Worm (Caenorhabditis elegans): Measurements from ENCODE around the gene nol-9.

nol-9 gene

DNA sequence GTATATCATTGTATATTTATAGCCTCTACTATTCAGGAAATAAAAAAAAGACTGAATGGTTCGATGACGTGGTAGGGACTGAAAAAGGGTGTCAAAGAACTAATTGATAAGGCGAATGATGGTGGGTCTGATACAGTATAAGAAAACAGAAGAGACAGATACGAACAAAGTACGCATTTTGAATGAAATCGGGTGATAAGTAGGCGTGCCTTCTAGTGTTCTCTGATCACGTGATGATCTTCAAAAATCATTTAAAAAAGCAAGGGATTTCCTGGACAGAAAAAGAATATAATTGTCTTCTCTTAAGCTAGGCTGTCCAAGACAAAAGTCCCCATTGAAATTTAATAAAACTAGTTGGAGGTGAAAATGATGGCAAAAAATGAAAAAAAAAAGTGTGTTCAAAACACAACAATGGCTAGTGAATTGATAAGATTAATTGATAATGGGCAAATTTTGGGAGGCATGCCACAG is 29.0 kb upstream of the nol-9 start (continued):
- TF ChIP-seq pag-3 (tag; optimal IDR thresholded peaks at IDR 0.05; ENCODE audit: borderline replicate concordance, insufficient read depth) (peak; percentile 23), mep-1 (tag; optimal IDR thresholded peaks at IDR 0.05) (peak; percentile 5), snu-23 (GFP tag; optimal IDR thresholded peaks at IDR 0.05) (peak; percentile 48), nhr-71 (tag; optimal IDR thresholded peaks at IDR 0.05) (peak; percentile 84), nhr-47 (tag; optimal IDR thresholded peaks at IDR 0.05) (peak; percentile 18), lin-14 (GFP tag; optimal IDR thresholded peaks at IDR 0.05) (peak; percentile 65), C16A3.4 (tag; optimal IDR thresholded peaks at IDR 0.05) (peak; percentile 7), elt-2 (tag; optimal IDR thresholded peaks at IDR 0.05) (peak; percentile 85), lin-35 (GFP tag; optimal IDR thresholded peaks at IDR 0.05) (peak in 1 of 2 experiments; percentile 45), zag-1 (tag; optimal IDR thresholded peaks at IDR 0.05) (no peak), ceh-90 (tag; optimal IDR thresholded peaks at IDR 0.05) (no peak), nhr-19 (GFP tag; conservative IDR thresholded peaks at IDR 0.05) (peak; percentile 50)

- TF ChIP-seq grh-1 (GFP tag; IDR thresholded peaks at IDR 0.05) (peak; percentile 15; the same call in 1 of the 2 replicates), blmp-1 (tag; optimal IDR thresholded peaks at IDR 0.05) (peak; percentile 47), ceh-88 (GFP tag; IDR thresholded peaks at IDR 0.05) (no peak)
These were observed 27.6 kb upstream of the nol-9 start for ce11 chrIV:13394686-13395085.

- TF ChIP-seq mep-1 (tag; optimal IDR thresholded peaks at IDR 0.05) (peak; percentile 56), nhr-47 (tag; optimal IDR thresholded peaks at IDR 0.05) (peak; percentile 90), nhr-84 (tag; optimal IDR thresholded peaks at IDR 0.05) (no peak), nhr-28 (tag; optimal IDR thresholded peaks at IDR 0.05) (no peak), nhr-90 (tag; optimal IDR thresholded peaks at IDR 0.05; ENCODE audit: poor library complexity) (peak; percentile 88), grh-1 (GFP tag; IDR thresholded peaks at IDR 0.05) (peak; percentile 76), blmp-1 (tag; optimal IDR thresholded peaks at IDR 0.05) (peak; percentile 50), nhr-12 (tag; optimal IDR thresholded peaks at IDR 0.05) (no peak), nhr-19 (GFP tag; conservative IDR thresholded peaks at IDR 0.05) (peak; percentile 93), pag-3 (tag; optimal IDR thresholded peaks at IDR 0.05; ENCODE audit: borderline replicate concordance, insufficient read depth) (no peak), nhr-11 (tag; optimal IDR thresholded peaks at IDR 0.05) (peak; percentile 36), fkh-4 (tag; optimal IDR thresholded peaks at IDR 0.05; ENCODE audit: borderline replicate concordance) (no peak), unc-98 (GFP tag; IDR thresholded peaks at IDR 0.05) (peak; percentile 8; the same call in 1 of the 2 replicates), ceh-90 (tag; optimal IDR thresholded peaks at IDR 0.05) (no peak), zag-1 (tag; optimal IDR thresholded peaks at IDR 0.05) (no peak), swsn-7 (tag; optimal IDR thresholded peaks at IDR 0.05) (peak; percentile 89), lin-15B (tag; optimal IDR thresholded peaks at IDR 0.05) (peak; percentile 2), nhr-20 (tag; optimal IDR thresholded peaks at IDR 0.05) (peak; percentile 95), lir-3 (tag; optimal IDR thresholded peaks at IDR 0.05; ENCODE audit: poor library complexity) (peak; percentile 62), aly-2 (tag; optimal IDR thresholded peaks at IDR 0.05) (no peak), pax-3 (tag; optimal IDR thresholded peaks at IDR 0.05) (peak; percentile 78), ztf-11 (tag; optimal IDR thresholded peaks at IDR 0.05) (peak in 1 of 2 experiments; percentile 53), egl-13 (tag; optimal IDR thresholded peaks at IDR 0.05) (peak; percentile 79), unc-30 (tag; optimal IDR thresholded peaks at IDR 0.05) (no peak), snu-23 (GFP tag; optimal IDR thresholded peaks at IDR 0.05) (peak; percentile 96), ama-1 (optimal IDR thresholded peaks at IDR 0.05) (no peak), fkh-8 (tag; optimal IDR thresholded peaks at IDR 0.05) (peak; percentile 96), Y116A8C.19 (tag; optimal IDR thresholded peaks at IDR 0.05; ENCODE audit: borderline replicate concordance) (no peak), nhr-85 (tag) (peak; percentile 96), nhr-71 (tag; optimal IDR thresholded peaks at IDR 0.05) (peak; percentile 97), dsc-1 (tag; optimal IDR thresholded peaks at IDR 0.05) (peak; percentile 43), sup-37 (GFP tag; optimal IDR thresholded peaks at IDR 0.05) (no peak), unc-130 (tag; optimal IDR thresholded peaks at IDR 0.05) (peak; percentile 86), dpl-1 (GFP tag; optimal IDR thresholded peaks at IDR 0.05) (peak; percentile 44 to 53 (median 51)), fkh-10 (GFP tag; optimal IDR thresholded peaks at IDR 0.05) (peak; percentile 93), mdl-1 (tag; optimal IDR thresholded peaks at IDR 0.05) (peak in 1 of 2 experiments; percentile 90), lsy-2 (tag; optimal IDR thresholded peaks at IDR 0.05) (peak; percentile 74 to 87), lin-14 (GFP tag; optimal IDR thresholded peaks at IDR 0.05) (peak; percentile 99), aha-1 (tag; optimal IDR thresholded peaks at IDR 0.05) (peak; percentile 93), ceh-63 (GFP tag; optimal IDR thresholded peaks at IDR 0.05) (no peak), rnt-1 (tag; optimal IDR thresholded peaks at IDR 0.05) (peak; percentile 85), ceh-82 (tag; optimal IDR thresholded peaks at IDR 0.05) (peak; percentile 79 to 96 (median 84))
These were observed 27.0 kb upstream of the nol-9 start for ce11 chrIV:13395255-13395654.
